Worm (Caenorhabditis elegans) whole organism, L4/young adult: ENCODE data around the gene spat-1.

Source experiments
- W03F9.2 ChIP-seq: fragments of 150-350 bp; optimal IDR thresholded peaks from 2 replicates; lab custom pipeline; 2014; ENCODE audit warnings: missing biosample characterization, missing genetic modification characterization
- dao-5 ChIP-seq: sonication (generic microtip); optimal IDR thresholded peaks from 2 replicates; lab custom pipeline; 2016; ENCODE audit warnings: missing genotype, missing genetic modification characterization, moderate library complexity, missing compliant biosample characterization
- him-1 ChIP-seq: sonication (generic microtip); optimal IDR thresholded peaks from 2 replicates; lab custom pipeline; 2016; ENCODE audit warnings: missing genotype, missing genetic modification reagents, missing genetic modification characterization, missing compliant biosample characterization

DNA sequence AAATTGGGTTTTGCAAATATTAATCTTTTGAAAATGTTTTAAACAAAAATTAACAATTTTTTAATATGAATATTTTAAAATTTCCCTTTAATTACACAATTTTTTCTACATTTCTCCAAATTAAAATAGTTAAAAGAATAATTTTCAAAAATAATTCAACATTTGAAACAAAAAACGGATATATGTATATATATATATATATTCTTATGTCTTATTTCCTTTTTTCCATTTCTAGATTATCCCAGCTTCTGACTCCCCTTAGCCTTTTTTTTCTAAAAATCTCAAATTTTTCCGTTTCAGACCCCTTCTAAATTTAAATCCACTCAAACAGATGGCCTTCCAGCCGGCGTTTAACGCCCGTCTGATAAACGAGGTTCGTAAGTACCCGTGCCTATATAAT lies 44.8 kb downstream of the spat-1 start, which contains the start of gene madf-5:
- TF ChIP-seq him-1 (tag; lab: Kevin White, UChicago) = no peak
- no peak for TF ChIP-seq dao-5
- no peak for TF ChIP-seq W03F9.2
